Fruit fly (Drosophila melanogaster) whole organism, embryonic: ENCODE data around the gene Mtpalpha.
A peak's percentile ranks its signal among the peaks of the same experiment; 100 is the strongest.

Experiments used
- CG10979 ChIP-seq: fragments of 200-800 bp; sonication (Bioruptor generic); optimal IDR thresholded peaks from 2 replicates; lab custom pipeline; 2018; ENCODE audit warnings: missing biosample characterization, mild to moderate bottlenecking, missing genetic modification characterization, moderate library complexity
- CG14667 ChIP-seq: fragments of 200-800 bp; sonication (Bioruptor generic); IDR thresholded peaks from 2 replicates; pipeline ENCODE4 v1.3.6; 2022; ENCODE audit warnings: missing biosample characterization, missing genetic modification characterization
- CG15601 ChIP-seq: fragments of 200-800 bp; sonication (Bioruptor generic); optimal IDR thresholded peaks from 3 replicates; lab custom pipeline; 2019; ENCODE audit warnings: missing biosample characterization, mild to moderate bottlenecking, missing genetic modification characterization, moderate library complexity
- CG17186 ChIP-seq: fragments of 200-800 bp; sonication (Bioruptor generic); optimal IDR thresholded peaks from 3 replicates; lab custom pipeline; 2017; ENCODE audit warnings: missing biosample characterization, missing genetic modification reagents, missing genetic modification characterization
- CG2199 ChIP-seq: fragments of 200-800 bp; sonication (Bioruptor generic); IDR thresholded peaks from 3 replicates; pipeline ENCODE4 v1.3.6; 2022; ENCODE audit warnings: missing biosample characterization, missing genetic modification characterization
- CG3847 ChIP-seq: fragments of 200-800 bp; sonication (Bioruptor generic); IDR thresholded peaks from 2 replicates; pipeline ENCODE4 v1.3.6; 2022; ENCODE audit warnings: missing biosample characterization, missing genetic modification characterization
- CG42726 ChIP-seq: fragments of 200-800 bp; sonication (Bioruptor generic); IDR thresholded peaks from 2 replicates; pipeline ENCODE4 v1.3.6; 2022; ENCODE audit warnings: missing biosample characterization, missing genetic modification characterization; ENCODE audit not compliant: partially characterized antibody
- CG4360 ChIP-seq: fragments of 200-800 bp; sonication (Bioruptor generic); IDR thresholded peaks from 2 replicates; pipeline ENCODE4 v1.3.6; 2022; ENCODE audit warnings: missing biosample characterization, missing genetic modification characterization
- CG5245 ChIP-seq: fragments of 200-800 bp; sonication (Bioruptor generic); optimal IDR thresholded peaks from 3 replicates; lab custom pipeline; 2016; ENCODE audit warnings: missing biosample characterization, missing genetic modification characterization
- CG6175 ChIP-seq: fragments of 200-800 bp; sonication (Bioruptor generic); IDR thresholded peaks from 3 replicates; pipeline ENCODE4 v1.3.6; 2022; ENCODE audit warnings: missing biosample characterization, missing genetic modification characterization
- CG8359 ChIP-seq: fragments of 200-800 bp; sonication (Bioruptor generic); optimal IDR thresholded peaks from 2 replicates; lab custom pipeline; 2017; ENCODE audit warnings: missing biosample characterization, mild to moderate bottlenecking, missing genetic modification characterization, borderline replicate concordance
- D ChIP-seq, 2 experiments: fragments of 200-800 bp in 1 of 2; fragments of >200 bp in 1 of 2; sonication (Bioruptor generic) in 1 of 2; optimal IDR thresholded peaks; 2 replicates in 1 of 2; 3 replicates in 1 of 2; lab custom pipeline; 2017; ENCODE audit warnings: mild to moderate bottlenecking in 1 of 2, missing biosample characterization in 1 of 2, missing genetic modification characterization in 1 of 2, missing genetic modification reagents in 1 of 2
- Dad ChIP-seq: fragments of 200-800 bp; sonication (Bioruptor generic); optimal IDR thresholded peaks from 3 replicates; lab custom pipeline; 2016; ENCODE audit warnings: missing biosample characterization, missing genetic modification characterization
- Ets65A ChIP-seq: fragments of 200-800 bp; sonication (Bioruptor generic); peaks from one replicate; lab custom pipeline; 2016; ENCODE audit warnings: missing biosample characterization, missing genetic modification characterization
- Gsc ChIP-seq: fragments of 200-800 bp; sonication (Bioruptor generic); IDR thresholded peaks from 2 replicates; pipeline ENCODE4 v1.3.6; 2022; ENCODE audit warnings: missing biosample characterization, missing genetic modification characterization
- HmgZ ChIP-seq: fragments of 200-800 bp; sonication (Bioruptor generic); optimal IDR thresholded peaks from 2 replicates; lab custom pipeline; 2018; ENCODE audit warnings: missing biosample characterization, mild to moderate bottlenecking, missing genetic modification characterization
- Mrtf ChIP-seq: fragments of 200-800 bp; sonication (Bioruptor generic); IDR thresholded peaks from 3 replicates; pipeline ENCODE4 v1.3.6; 2022; ENCODE audit warnings: missing biosample characterization, missing genetic modification characterization
- Taf1 ChIP-seq: fragments of 200-800 bp; sonication (Bioruptor generic); IDR thresholded peaks from 2 replicates; pipeline ENCODE4 v1.3.6; 2022; ENCODE audit warnings: missing biosample characterization, missing genetic modification characterization
- ab ChIP-seq: fragments of 200-800 bp; sonication (Bioruptor generic); optimal IDR thresholded peaks from 2 replicates; lab custom pipeline; 2016; ENCODE audit warnings: missing biosample characterization, missing genetic modification characterization
- bigmax ChIP-seq: fragments of 200-800 bp; sonication (Bioruptor generic); optimal IDR thresholded peaks from 2 replicates; lab custom pipeline; 2018; ENCODE audit warnings: missing biosample characterization, mild to moderate bottlenecking, missing genetic modification characterization
- cad ChIP-seq: fragments of >200 bp; optimal IDR thresholded peaks from 2 replicates; lab custom pipeline; 2017; ENCODE audit warnings: missing biosample characterization, missing genetic modification characterization
- dan ChIP-seq: fragments of 200-800 bp; sonication (Bioruptor generic); IDR thresholded peaks from 2 replicates; pipeline ENCODE4 v1.3.6; 2022; ENCODE audit warnings: missing biosample characterization, missing genetic modification characterization
- dmrt11E ChIP-seq: fragments of 200-800 bp; sonication (Bioruptor generic); optimal IDR thresholded peaks from 3 replicates; lab custom pipeline; 2018; ENCODE audit warnings: missing biosample characterization, mild to moderate bottlenecking, missing genetic modification characterization, moderate library complexity
- gsb-n ChIP-seq: fragments of 200-800 bp; sonication (Bioruptor generic); optimal IDR thresholded peaks from 3 replicates; lab custom pipeline; 2018; ENCODE audit warnings: missing biosample characterization, mild to moderate bottlenecking, missing genetic modification characterization
- insv ChIP-seq, 2 experiments: fragments of 200-800 bp; sonication (Bioruptor generic); optimal IDR thresholded peaks; 3 replicates each; lab custom pipeline; 2016 to 2018; ENCODE audit warnings: missing biosample characterization in 2 of 2, missing genetic modification characterization in 2 of 2
- lola ChIP-seq, 3 experiments: fragments of >200 bp in 2 of 3; fragments of 200-800 bp in 1 of 3; sonication (Bioruptor generic) in 1 of 3; optimal IDR thresholded peaks; 2 replicates each; lab custom pipeline; 2017 to 2019; ENCODE audit warnings: missing biosample characterization in 3 of 3, missing genetic modification characterization in 3 of 3, mild to moderate bottlenecking in 1 of 3, moderate library complexity in 1 of 3
- pnt ChIP-seq: fragments of 200-800 bp; sonication (Bioruptor generic); optimal IDR thresholded peaks from 3 replicates; lab custom pipeline; 2016; ENCODE audit warnings: missing biosample characterization, missing genetic modification characterization
- prd ChIP-seq, 3 experiments: fragments of >200 bp in 2 of 3; fragments of 200-800 bp in 1 of 3; sonication (Bioruptor generic) in 1 of 3; optimal IDR thresholded peaks in 2 of 3; IDR thresholded peaks in 1 of 3; 2 replicates in 2 of 3; 3 replicates in 1 of 3; pipeline versions ENCODE4 v1.3.6 to Lab custom; 2017 to 2022; ENCODE audit warnings: missing biosample characterization in 1 of 3, missing genetic modification characterization in 1 of 3
- pros ChIP-seq: fragments of 200-800 bp; sonication (Bioruptor generic); optimal IDR thresholded peaks from 3 replicates; lab custom pipeline; 2019; ENCODE audit warnings: missing biosample characterization, mild to moderate bottlenecking, missing genetic modification characterization, moderate library complexity
- salm ChIP-seq: fragments of 200-800 bp; sonication (Bioruptor generic); optimal IDR thresholded peaks from 2 replicates; lab custom pipeline; 2018; ENCODE audit warnings: missing biosample characterization, mild to moderate bottlenecking, missing genetic modification characterization
- seq ChIP-seq: fragments of 200-800 bp; sonication (Bioruptor generic); IDR thresholded peaks from 2 replicates; pipeline ENCODE4 v1.3.6; 2022; ENCODE audit warnings: missing biosample characterization, missing genetic modification characterization
- tll ChIP-seq, 2 experiments: fragments of 200-800 bp in 1 of 2; fragments of >200 bp in 1 of 2; sonication (Bioruptor generic) in 1 of 2; optimal IDR thresholded peaks; 2 replicates each; lab custom pipeline; 2017 to 2019; ENCODE audit warnings: missing biosample characterization in 2 of 2, missing genetic modification characterization in 2 of 2, mild to moderate bottlenecking in 1 of 2, moderate library complexity in 1 of 2
- twi ChIP-seq: fragments of 200-800 bp; optimal IDR thresholded peaks from 2 replicates; lab custom pipeline; 2019; ENCODE audit warnings: missing biosample characterization, mild to moderate bottlenecking, missing genetic modification characterization, moderate library complexity
- zen ChIP-seq: fragments of 200-800 bp; sonication (Bioruptor generic); optimal IDR thresholded peaks from 3 replicates; lab custom pipeline; 2018; ENCODE audit warnings: missing biosample characterization, mild to moderate bottlenecking, missing genetic modification characterization, moderate library complexity

Gene Mtpalpha

dm6 chr2L:9602103-9602502 is 25.5 kb upstream of the Mtpalpha start:
- TF ChIP-seq CG3847 (no peak), tll (GFP tag; optimal IDR thresholded peaks at IDR 0.05; lab: Kevin White, UChicago) (peak in 1 of 2 experiments; percentile 77), salm (tag; lab: Kevin White, UChicago) (no peak), D (optimal IDR thresholded peaks at IDR 0.05; lab: Kevin White, UChicago) (peak; percentile 53), D (GFP tag; optimal IDR thresholded peaks at IDR 0.05; lab: Kevin White, UChicago) (no peak), cad (peak; percentile 41), twi (tag; lab: Kevin White, UChicago) (peak; percentile 20), zen (peak; percentile 99), seq (GFP tag; lab: Robert Waterston, UW) (no peak)

DNA sequence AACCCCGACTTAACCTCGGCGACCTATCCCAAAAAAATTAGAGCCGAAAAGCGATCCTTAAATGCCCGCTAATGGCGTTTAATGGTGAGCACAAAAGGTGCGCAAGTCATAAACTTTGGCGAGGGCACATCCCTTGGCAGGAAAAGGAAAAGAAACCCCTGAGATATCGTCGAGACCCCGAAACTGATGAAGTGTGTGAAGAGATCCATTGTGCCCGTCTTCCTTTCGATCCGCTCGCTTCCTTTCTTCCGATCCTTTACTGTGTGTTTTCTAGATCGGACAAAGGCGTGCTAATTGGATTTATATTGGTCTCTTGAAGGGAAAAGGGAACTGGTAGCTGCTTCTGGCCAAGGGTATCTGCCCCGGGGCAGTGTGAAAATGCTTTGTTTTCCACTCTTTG is 24.7 kb upstream of the Mtpalpha start:
- no peak for TF ChIP-seq CG17186
- TF ChIP-seq CG15601 (tag; lab: Kevin White, UChicago), result no peak
- TF ChIP-seq CG42726 (GFP tag; lab: Robert Waterston, UW), result no peak
- no peak for TF ChIP-seq CG4360 (GFP tag; lab: Robert Waterston, UW)
- TF ChIP-seq HmgZ (tag; lab: Kevin White, UChicago), result no peak
- TF ChIP-seq pnt (GFP tag; lab: Kevin White, UChicago), result no peak
- TF ChIP-seq gsb-n (tag; lab: Kevin White, UChicago), result peak; percentile 63
- TF ChIP-seq dmrt11E (tag; lab: Kevin White, UChicago), result no peak
- no peak for TF ChIP-seq Taf1 (GFP tag; lab: Robert Waterston, UW)
- TF ChIP-seq lola (GFP tag; optimal IDR thresholded peaks at IDR 0.05; lab: Kevin White, UChicago), result no peak
- peak; percentile 32 for TF ChIP-seq pros (GFP tag; lab: Kevin White, UChicago)
- TF ChIP-seq prd (optimal IDR thresholded peaks at IDR 0.05; lab: Kevin White, UChicago), result no peak
- peak; percentile 19; the same call in 1 of the 3 replicates for TF ChIP-seq prd (GFP tag; IDR thresholded peaks at IDR 0.05; lab: Robert Waterston, UW)
- no peak for TF ChIP-seq bigmax
- no peak for TF ChIP-seq CG8359 (GFP tag; lab: Kevin White, UChicago)
- TF ChIP-seq zen, result peak; percentile 25
- TF ChIP-seq cad, result peak; percentile 53
- no peak for TF ChIP-seq CG14667
- TF ChIP-seq D (optimal IDR thresholded peaks at IDR 0.05; lab: Kevin White, UChicago), result peak; percentile 82
- peak; percentile 32 for TF ChIP-seq D (GFP tag; optimal IDR thresholded peaks at IDR 0.05; lab: Kevin White, UChicago)
- TF ChIP-seq CG5245 (GFP tag; lab: Kevin White, UChicago), result no peak
- peak; percentile 18 for TF ChIP-seq Ets65A (GFP tag; lab: Kevin White, UChicago)
- peak in 1 of 2 experiments; percentile 84 for TF ChIP-seq tll (GFP tag; optimal IDR thresholded peaks at IDR 0.05; lab: Kevin White, UChicago)
- no peak for TF ChIP-seq Dad (GFP tag; lab: Kevin White, UChicago)
- TF ChIP-seq ab (GFP tag; lab: Kevin White, UChicago), result no peak
- no peak for TF ChIP-seq CG10979 (tag; lab: Kevin White, UChicago)
- peak in 1 of 2 experiments; percentile 77 for TF ChIP-seq insv (GFP tag; optimal IDR thresholded peaks at IDR 0.05; lab: Kevin White, UChicago)
- TF ChIP-seq Gsc, result no peak
- TF ChIP-seq Mrtf (GFP tag; lab: Robert Waterston, UW), result no peak
- TF ChIP-seq CG2199 (GFP tag; lab: Robert Waterston, UW), result 0 out of 3 replicates have a peak, but pooled peaks have one; percentile 37
- TF ChIP-seq dan (GFP tag; lab: Robert Waterston, UW), result no peak

DNA sequence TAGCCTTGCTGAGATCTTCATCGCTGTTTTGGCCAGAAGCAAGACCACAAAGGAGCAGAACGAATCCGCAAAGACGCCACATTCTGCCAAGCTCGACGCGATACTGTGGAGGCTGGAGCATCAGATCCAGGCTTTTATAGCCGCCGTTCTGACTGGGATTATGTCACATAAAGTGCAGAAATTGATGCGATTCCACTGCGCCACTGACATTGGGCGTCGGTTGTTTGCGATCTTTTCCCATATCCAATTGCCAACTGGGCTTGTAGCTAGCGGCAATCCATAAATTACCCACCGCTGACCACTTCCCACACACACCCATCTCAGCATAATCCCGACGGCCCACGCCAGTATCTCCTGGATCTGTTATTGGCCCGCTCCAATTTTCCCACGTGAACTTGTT is 24.2 kb upstream of the Mtpalpha start, which contains the start of gene CG4382:
Gene CG4382, minus strand, starts transcription at position 101 of the 400 bp plus-strand sequence.
- TF ChIP-seq Ets65A (GFP tag; lab: Kevin White, UChicago) (peak; percentile 20), CG6175 (GFP tag; lab: Robert Waterston, UW) (no peak)
- TF ChIP-seq, all 482 proteins: peak for 1
